Worm (Caenorhabditis elegans) whole organism, late embryonic: Measurements from ENCODE around the gene drh-1.

Experiments used
- Y22D7AL.16 ChIP-seq: sonication (generic microtip); optimal IDR thresholded peaks from 2 replicates; lab custom pipeline; 2016; ENCODE audit warnings: missing genetic modification characterization, missing compliant biosample characterization
- ama-1 ChIP-seq: fragments of 150-350 bp; optimal IDR thresholded peaks from 2 replicates; lab custom pipeline; 2014
- ceh-18 ChIP-seq: sonication (generic microtip); optimal IDR thresholded peaks from 2 replicates; lab custom pipeline; 2016; ENCODE audit warnings: missing genetic modification characterization, missing compliant biosample characterization
- ceh-45 ChIP-seq: fragments of 200-800 bp; sonication (Bioruptor generic); IDR thresholded peaks from 2 replicates; pipeline ENCODE4 v1.3.6; 2022; ENCODE audit warnings: missing genetic modification reagents, missing genetic modification characterization, missing compliant biosample characterization
- fkh-10 ChIP-seq: fragments of 150-350 bp; optimal IDR thresholded peaks from 2 replicates; lab custom pipeline; 2014; ENCODE audit warnings: missing biosample characterization, missing genetic modification reagents, missing genetic modification characterization
- hlh-30 ChIP-seq: sonication (generic microtip); optimal IDR thresholded peaks from 2 replicates; lab custom pipeline; 2017; ENCODE audit warnings: antibody characterized with exemption, missing genetic modification characterization, missing compliant biosample characterization; ENCODE audit not compliant: insufficient read depth
- nhr-11 ChIP-seq: fragments of 150-350 bp; optimal IDR thresholded peaks from 2 replicates; lab custom pipeline; 2014; ENCODE audit warnings: missing biosample characterization, missing genetic modification characterization
- nhr-232 ChIP-seq: sonication (generic microtip); optimal IDR thresholded peaks from 2 replicates; lab custom pipeline; 2016; ENCODE audit warnings: missing genetic modification characterization, missing compliant biosample characterization
- pax-1 ChIP-seq: fragments of 150-350 bp; optimal IDR thresholded peaks from 2 replicates; lab custom pipeline; 2014; ENCODE audit warnings: missing biosample characterization, missing genetic modification characterization
- ref-2 ChIP-seq: sonication (generic microtip); optimal IDR thresholded peaks from 2 replicates; lab custom pipeline; 2016; ENCODE audit warnings: missing genetic modification characterization, missing compliant biosample characterization
- tbx-2 ChIP-seq: sonication (generic microtip); optimal IDR thresholded peaks from 2 replicates; lab custom pipeline; 2016; ENCODE audit warnings: missing genetic modification characterization, missing compliant biosample characterization

DNA sequence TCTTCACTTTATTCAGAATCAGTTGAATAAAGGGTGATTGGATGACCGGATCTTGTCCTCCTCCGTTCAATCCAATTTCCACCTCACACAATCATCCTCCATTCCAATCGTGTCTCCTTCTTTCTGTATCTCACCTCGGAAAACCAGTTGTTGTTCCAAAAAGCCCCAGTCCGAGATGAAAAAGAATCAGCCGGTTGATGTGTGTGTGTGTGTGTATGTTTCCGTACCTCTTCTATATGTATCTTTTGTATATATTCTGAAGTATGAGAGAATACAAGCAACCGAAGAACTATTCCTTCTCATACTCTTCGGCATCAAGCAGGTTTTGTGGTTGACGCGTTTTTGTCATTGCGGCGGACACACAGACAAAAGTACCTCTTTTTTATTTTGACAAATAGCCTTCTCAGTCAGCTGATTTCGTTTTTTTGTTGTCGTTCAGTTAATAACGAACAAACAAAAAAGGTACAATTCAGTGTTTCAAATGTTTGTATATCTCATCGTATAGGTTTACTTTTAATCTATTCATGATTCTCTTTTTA is 40.6 kb upstream of the drh-1 start:
- TF ChIP-seq nhr-232 (tag; lab: Kevin White, UChicago) (no peak), hlh-30 (tag; lab: Kevin White, UChicago) (no peak), ama-1 (no peak), fkh-10 (GFP tag; lab: Kevin White, UChicago) (no peak), nhr-11 (tag; lab: Kevin White, UChicago) (no peak), ref-2 (tag; lab: Kevin White, UChicago) (no peak), ceh-45 (GFP tag; lab: Robert Waterston, UW) (no peak), Y22D7AL.16 (tag; lab: Kevin White, UChicago) (no peak), ceh-18 (no peak), tbx-2 (tag; lab: Kevin White, UChicago) (no peak), pax-1 (tag; lab: Kevin White, UChicago) (no peak)
